Fruit fly (Drosophila melanogaster) whole organism, wandering third instar larva: ENCODE results near the gene CG31835.

ENCODE experiments used
- HLH106 ChIP-seq: fragments of 200-800 bp; optimal IDR thresholded peaks from 3 replicates; lab custom pipeline; 2019; ENCODE audit warnings: missing biosample characterization, mild to moderate bottlenecking, missing genetic modification characterization, moderate library complexity
- Rel ChIP-seq, 2 experiments: fragments of 200-800 bp; sonication (Bioruptor generic) in 1 of 2; optimal IDR thresholded peaks; 2 replicates in 1 of 2; 3 replicates in 1 of 2; lab custom pipeline; 2016 to 2019; ENCODE audit warnings: mild to moderate bottlenecking in 2 of 2, missing biosample characterization in 2 of 2, missing genetic modification characterization in 2 of 2, moderate library complexity in 1 of 2
- Sp1 ChIP-seq: fragments of 200-800 bp; sonication (Bioruptor generic); optimal IDR thresholded peaks from 3 replicates; lab custom pipeline; 2019; ENCODE audit warnings: missing biosample characterization, mild to moderate bottlenecking, missing genetic modification characterization, moderate library complexity
- br ChIP-seq: fragments of 200-800 bp; sonication (Bioruptor generic); optimal IDR thresholded peaks from 2 replicates; lab custom pipeline; 2016; ENCODE audit warnings: missing biosample characterization, missing genetic modification characterization
- ey ChIP-seq: fragments of 200-800 bp; sonication (Bioruptor generic); optimal IDR thresholded peaks from 2 replicates; lab custom pipeline; 2016; ENCODE audit warnings: missing biosample characterization, missing genetic modification characterization
- foxo ChIP-seq, 2 experiments: fragments of 200-800 bp; sonication (Bioruptor generic); optimal IDR thresholded peaks; 2 replicates in 1 of 2; 3 replicates in 1 of 2; lab custom pipeline; 2016 to 2017; ENCODE audit warnings: missing biosample characterization in 2 of 2, missing genetic modification characterization in 2 of 2
- fru ChIP-seq: fragments of 200-800 bp; sonication (Bioruptor generic); optimal IDR thresholded peaks from 3 replicates; lab custom pipeline; 2016; ENCODE audit warnings: missing biosample characterization, mild to moderate bottlenecking, missing genetic modification characterization
- h ChIP-seq: fragments of 200-800 bp; sonication (Bioruptor generic); optimal IDR thresholded peaks from 3 replicates; lab custom pipeline; 2016; ENCODE audit warnings: missing biosample characterization, mild to moderate bottlenecking, missing genetic modification characterization
- pan ChIP-seq: fragments of >200 bp; optimal IDR thresholded peaks from 2 replicates; lab custom pipeline; 2017
- psq ChIP-seq: fragments of 200-800 bp; sonication (Bioruptor generic); optimal IDR thresholded peaks from 3 replicates; lab custom pipeline; 2017; ENCODE audit warnings: missing biosample characterization, mild to moderate bottlenecking, missing genetic modification characterization, moderate library complexity
- usp ChIP-seq: fragments of >200 bp; optimal IDR thresholded peaks from 2 replicates; lab custom pipeline; 2017; ENCODE audit warnings: missing biosample characterization, missing genetic modification characterization

DNA sequence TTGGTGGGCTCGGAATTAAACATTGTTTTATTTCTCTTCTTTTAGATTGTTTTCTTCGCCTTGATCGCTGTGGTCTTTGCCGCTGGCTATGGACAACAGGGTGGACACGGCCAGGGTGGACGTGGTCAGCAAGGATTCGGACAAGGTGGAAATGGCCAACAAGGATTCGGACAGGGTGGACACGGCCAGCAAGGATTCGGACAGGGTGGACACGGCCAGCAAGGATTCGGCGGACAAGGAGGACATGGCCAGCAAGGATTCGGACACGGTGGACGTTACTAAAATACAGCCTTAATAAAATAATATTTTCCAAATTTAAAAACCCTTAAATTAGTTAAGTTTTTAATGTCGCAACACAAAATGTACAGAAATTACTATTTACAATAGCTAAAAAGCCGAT is 7.7 kb downstream of the CG31835 start:
- no peak for TF ChIP-seq ey (GFP tag; lab: Kevin White, UChicago)
- no peak for TF ChIP-seq fru (GFP tag; lab: Kevin White, UChicago)
- no peak for TF ChIP-seq h
- no peak for TF ChIP-seq usp (GFP tag; lab: Kevin White, UChicago)
- TF ChIP-seq psq = no peak
- no peak for TF ChIP-seq br (GFP tag; lab: Kevin White, UChicago)
- no peak for TF ChIP-seq Rel (GFP tag; optimal IDR thresholded peaks at IDR 0.05; lab: Kevin White, UChicago)
- TF ChIP-seq Rel (tag; optimal IDR thresholded peaks at IDR 0.05; lab: Kevin White, UChicago) = no peak
- TF ChIP-seq pan (lab: Kevin White, UChicago) = no peak
- no peak for TF ChIP-seq foxo (GFP tag; optimal IDR thresholded peaks at IDR 0.05; lab: Kevin White, UChicago)
- no peak for TF ChIP-seq Sp1 (GFP tag; lab: Kevin White, UChicago)
- no peak for TF ChIP-seq HLH106 (tag; lab: Kevin White, UChicago)
